Worm (Caenorhabditis elegans): Measurements from ENCODE around the gene sucl-2.

sucl-2 gene

DNA sequence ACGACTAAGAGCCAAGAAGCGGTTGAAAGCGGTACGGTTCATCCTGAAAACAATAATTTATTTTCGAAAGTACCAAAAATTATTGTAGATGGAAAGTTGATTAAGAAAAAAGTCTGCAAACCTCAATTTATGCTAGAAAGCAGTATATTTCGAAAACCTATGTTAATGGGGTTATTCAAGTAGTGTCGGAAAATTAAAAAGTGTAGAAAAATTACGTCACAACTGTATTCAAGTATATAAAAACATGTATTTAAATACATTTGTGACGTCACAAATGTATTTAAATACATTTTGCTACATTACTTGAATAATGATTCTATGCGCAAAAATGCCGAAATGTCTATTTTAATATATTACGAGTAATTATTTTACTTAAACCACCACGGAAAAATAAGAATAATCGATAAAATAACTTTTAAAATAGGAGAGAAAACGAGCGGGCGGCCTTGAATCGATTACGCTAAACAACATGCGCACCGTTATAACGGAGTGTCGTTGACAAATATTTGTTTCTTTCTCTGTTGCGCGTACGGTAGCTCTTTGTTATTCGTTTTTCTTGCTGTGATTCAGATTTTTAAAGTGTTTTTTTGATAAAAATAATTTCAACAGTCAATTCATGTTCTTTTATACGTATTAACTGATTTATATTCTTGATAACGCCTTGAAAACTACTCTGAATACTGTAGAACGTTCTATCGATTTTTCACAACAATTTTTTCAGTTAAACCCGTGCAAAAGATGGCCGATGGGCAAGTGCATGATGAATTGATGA is 9.5 kb upstream of the sucl-2 start, which contains the start of the genes F23H11.5 and bra-2:
Gene F23H11.5 (minus strand): TSS at position 51 of the 772 bp plus-strand sequence.
Gene bra-2 (plus strand): TSS at position 722 of the 772 bp plus-strand sequence.
- TF ChIP-seq unc-3 (GFP tag; conservative IDR thresholded peaks at IDR 0.05) (no peak), unc-3 (tag; optimal IDR thresholded peaks at IDR 0.05) (no peak), unc-42 (tag; optimal IDR thresholded peaks at IDR 0.05) (no peak), ceh-48 (tag; optimal IDR thresholded peaks at IDR 0.05) (peak; percentile 57), tbx-2 (tag; optimal IDR thresholded peaks at IDR 0.05) (no peak), ref-2 (tag; optimal IDR thresholded peaks at IDR 0.05) (no peak)

DNA sequence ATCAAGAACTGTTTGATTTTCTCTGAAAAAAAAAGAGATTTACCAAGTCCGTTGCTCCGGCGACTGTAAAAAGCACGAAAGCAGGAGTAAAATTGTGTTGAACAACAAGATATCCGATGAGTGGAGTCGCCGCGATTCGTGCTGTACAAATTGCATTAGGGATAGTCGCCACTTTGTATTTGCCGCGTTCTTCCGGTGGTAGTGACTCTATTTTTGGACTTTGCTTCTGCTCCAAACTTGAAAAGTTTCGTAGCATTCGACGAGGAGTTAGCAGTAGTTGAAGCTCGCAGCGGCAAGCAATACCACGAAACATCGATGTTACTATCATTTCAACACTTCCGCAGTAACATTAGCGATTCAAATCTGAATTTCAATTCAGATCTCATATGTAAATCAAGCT is 8.3 kb upstream of the sucl-2 start, which contains the start of gene crls-1:
Gene crls-1 (minus strand): TSS at position 363 of the 400 bp plus-strand sequence.
- TF ChIP-seq ceh-6 (GFP tag; optimal IDR thresholded peaks at IDR 0.05) = no peak
- TF ChIP-seq dmd-4 (tag; optimal IDR thresholded peaks at IDR 0.05; ENCODE audit: borderline replicate concordance) = no peak
- no peak for TF ChIP-seq T23F11.4 (GFP tag; optimal IDR thresholded peaks at IDR 0.05)
- no peak for TF ChIP-seq ceh-9 (tag; optimal IDR thresholded peaks at IDR 0.05)
- TF ChIP-seq C08G9.2 (tag; optimal IDR thresholded peaks at IDR 0.05) = no peak
- no peak for TF ChIP-seq C38D4.7 (GFP tag; optimal IDR thresholded peaks at IDR 0.05)
- TF ChIP-seq ceh-22 (tag; optimal IDR thresholded peaks at IDR 0.05) = no peak
- no peak for TF ChIP-seq nhr-232 (tag; optimal IDR thresholded peaks at IDR 0.05)
- no peak for TF ChIP-seq sox-2 (GFP tag; IDR thresholded peaks at IDR 0.05)
- TF ChIP-seq ceh-2 (tag; optimal IDR thresholded peaks at IDR 0.05) = no peak
- no peak for TF ChIP-seq ztf-16 (tag; optimal IDR thresholded peaks at IDR 0.05)
- no peak for TF ChIP-seq Y22D7AL.16 (tag; optimal IDR thresholded peaks at IDR 0.05)

DNA sequence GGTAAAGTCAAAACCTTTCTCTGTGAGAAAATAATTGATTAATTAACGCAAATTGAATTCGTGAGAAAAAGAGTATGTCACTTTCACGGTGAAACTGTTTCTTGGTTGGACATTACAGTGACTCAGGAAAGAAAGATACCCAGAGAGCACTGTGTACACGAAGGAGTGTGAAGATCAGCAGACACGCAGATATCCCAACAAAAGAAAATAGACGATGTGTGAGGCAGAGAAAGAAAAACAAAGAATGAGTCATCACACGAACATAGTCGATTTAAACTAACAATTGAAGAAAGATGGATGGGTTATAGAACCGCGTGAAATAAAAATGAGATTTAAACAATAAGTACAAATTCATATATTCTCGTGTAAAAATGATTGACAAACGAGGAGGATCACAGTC is 6.8 kb upstream of the sucl-2 start:
- TF ChIP-seq tbx-2 (tag; optimal IDR thresholded peaks at IDR 0.05) (no peak), unc-55 (GFP tag; optimal IDR thresholded peaks at IDR 0.05) (no peak), nfya-1 (tag; optimal IDR thresholded peaks at IDR 0.05) (peak; percentile 30)

DNA sequence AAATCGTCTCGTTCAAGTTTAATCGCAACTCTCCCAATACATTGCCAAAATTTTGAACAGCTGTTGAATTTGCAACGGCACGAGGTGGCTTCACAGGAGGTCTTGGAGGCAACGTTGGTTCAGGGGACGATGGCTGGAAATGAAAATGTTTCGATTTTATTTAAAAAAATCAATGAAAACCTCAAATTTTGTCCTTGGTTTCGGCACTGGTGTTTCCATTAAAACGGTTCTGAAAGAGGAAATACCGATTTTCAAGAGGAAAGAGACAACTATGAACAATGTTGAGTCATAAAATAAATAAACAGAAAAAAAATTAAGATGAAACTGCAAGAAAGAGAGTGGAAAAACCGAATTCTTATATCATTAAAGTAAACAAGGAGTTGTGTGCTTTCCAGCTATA is 6.1 kb upstream of the sucl-2 start, which contains the start of gene F23H11.4:
Gene F23H11.4 (minus strand): TSS at position 229 of the 400 bp plus-strand sequence.
- TF ChIP-seq C08G9.2 (tag; optimal IDR thresholded peaks at IDR 0.05) (no peak), tbx-7 (tag; optimal IDR thresholded peaks at IDR 0.05) (no peak), pha-4 (tag; optimal IDR thresholded peaks at IDR 0.05) (no peak), ref-2 (tag; optimal IDR thresholded peaks at IDR 0.05) (no peak), unc-3 (GFP tag; conservative IDR thresholded peaks at IDR 0.05) (no peak), unc-3 (tag; optimal IDR thresholded peaks at IDR 0.05) (no peak), sox-2 (GFP tag; IDR thresholded peaks at IDR 0.05) (no peak)

DNA sequence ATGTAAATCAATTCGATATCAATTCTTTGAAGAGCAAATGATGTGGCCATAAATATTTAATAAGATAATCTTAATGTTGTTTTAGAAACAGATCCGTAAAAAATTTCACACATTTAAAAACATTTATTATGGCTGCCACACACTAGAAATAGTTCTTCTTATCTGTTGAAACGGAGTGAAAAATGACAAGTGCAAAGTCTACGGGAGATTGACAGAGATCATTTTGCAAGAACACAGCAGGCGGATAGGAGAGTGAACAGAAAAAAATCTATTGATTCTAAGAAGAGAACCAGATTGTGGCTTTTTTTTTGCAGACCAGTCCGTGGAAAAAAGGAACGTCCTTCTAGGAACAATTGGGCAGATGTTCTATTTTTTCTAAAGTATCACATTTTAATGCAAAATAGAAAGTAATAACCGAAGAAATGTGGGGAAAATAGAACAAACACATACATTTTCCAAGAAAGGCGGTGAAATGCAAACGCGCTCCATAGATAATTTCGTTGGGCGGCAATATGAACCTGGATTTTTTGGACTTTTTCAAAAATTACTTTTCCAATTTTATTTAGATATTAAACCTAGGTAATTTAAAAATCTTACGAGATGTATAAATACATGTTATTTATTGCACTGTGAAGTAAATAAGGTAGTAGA is 513 bp upstream of the sucl-2 start:
- TF ChIP-seq eyg-1 (tag; optimal IDR thresholded peaks at IDR 0.05) (no peak), K09A11.1 (tag; optimal IDR thresholded peaks at IDR 0.05; ENCODE audit: insufficient read depth) (no peak), ceh-30 (tag; optimal IDR thresholded peaks at IDR 0.05) (no peak), C38D4.7 (GFP tag; optimal IDR thresholded peaks at IDR 0.05) (no peak), fkh-10 (GFP tag; optimal IDR thresholded peaks at IDR 0.05) (no peak), ref-2 (tag; optimal IDR thresholded peaks at IDR 0.05) (no peak), nfya-1 (tag; optimal IDR thresholded peaks at IDR 0.05) (no peak)

DNA sequence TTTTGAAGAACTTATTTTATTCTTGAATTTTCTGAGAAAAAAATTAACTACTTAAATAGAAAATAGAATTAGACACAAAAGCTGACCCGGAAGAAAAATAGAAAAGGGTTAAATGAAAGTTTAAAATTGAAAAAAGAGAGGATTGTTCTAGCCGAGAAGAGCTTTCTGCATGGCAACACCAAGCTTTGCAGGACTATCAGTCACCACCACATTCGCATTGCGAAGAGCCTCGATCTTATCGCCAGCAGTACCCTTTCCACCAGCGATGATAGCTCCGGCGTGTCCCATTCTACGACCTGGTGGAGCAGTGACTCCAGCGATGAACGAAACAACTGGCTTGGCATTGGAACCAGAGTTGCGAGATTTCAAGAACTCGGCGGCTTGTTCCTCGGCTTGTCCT is 1.1 kb downstream of the sucl-2 start:
- TF ChIP-seq ceh-18 (tag; optimal IDR thresholded peaks at IDR 0.05) = no peak

DNA sequence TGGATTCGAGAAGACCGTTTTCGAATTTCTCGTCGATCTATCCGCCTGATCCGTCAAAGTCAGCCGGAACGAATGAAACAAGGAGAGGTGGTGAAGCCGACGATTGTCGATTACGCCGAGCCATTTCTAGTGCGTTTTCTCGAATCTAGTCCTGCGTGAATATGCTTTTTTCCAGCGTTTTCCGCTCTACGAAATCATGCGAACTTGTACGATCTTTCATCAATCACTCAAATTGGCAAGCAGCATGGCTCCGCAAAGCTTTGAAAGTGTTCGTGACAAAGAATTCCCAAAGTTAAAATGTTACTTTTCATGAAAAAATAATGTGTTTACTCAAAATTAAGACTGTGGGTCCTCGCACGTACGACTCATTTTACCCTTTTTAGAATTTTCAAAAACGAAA is 4.3 kb downstream of the sucl-2 start:
- no peak for TF ChIP-seq hlh-6 (tag; optimal IDR thresholded peaks at IDR 0.05)
- no peak for TF ChIP-seq ceh-34 (tag; optimal IDR thresholded peaks at IDR 0.05)
- no peak for TF ChIP-seq ceh-24 (tag; optimal IDR thresholded peaks at IDR 0.05)
- no peak for TF ChIP-seq gmeb-2 (tag; optimal IDR thresholded peaks at IDR 0.05)
- TF ChIP-seq fkh-10 (GFP tag; optimal IDR thresholded peaks at IDR 0.05) = no peak
- no peak for TF ChIP-seq eyg-1 (tag; optimal IDR thresholded peaks at IDR 0.05)
- TF ChIP-seq hlh-8 (tag; optimal IDR thresholded peaks at IDR 0.05) = no peak

All from whole organism, late embryonic.